Worm (Caenorhabditis elegans): Measurements from ENCODE around the gene srlf-24.

DNA sequence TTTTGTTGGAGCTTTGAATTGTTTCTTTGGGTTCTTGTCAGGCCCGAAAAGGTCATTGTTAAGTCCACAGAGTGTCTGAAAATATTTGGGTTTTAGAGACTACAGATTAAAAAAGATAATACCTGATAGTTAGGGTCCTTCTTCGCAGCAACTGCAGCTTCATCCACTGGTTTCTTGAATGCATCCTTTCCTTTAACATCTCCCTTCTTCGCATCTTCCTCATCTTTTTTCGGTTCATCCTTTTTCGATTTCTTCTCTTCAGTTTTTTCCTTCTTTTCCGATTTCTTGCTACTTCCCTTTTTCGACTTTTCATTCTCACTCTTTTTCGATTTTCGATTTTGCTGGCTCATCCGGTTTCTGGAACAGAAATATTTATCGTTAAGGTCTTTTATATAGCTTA lies 2.1 kb downstream of the srlf-24 start:
- TF ChIP-seq W03F9.2 (tag; optimal IDR thresholded peaks at IDR 0.05), result no peak
- TF ChIP-seq dao-5 (tag; optimal IDR thresholded peaks at IDR 0.05), result no peak
- TF ChIP-seq him-1 (tag; optimal IDR thresholded peaks at IDR 0.05), result no peak
